Worm (Caenorhabditis elegans) whole organism, midembryonic: ENCODE data around the gene nhr-38.
"Not testable (repeated sequence)": the region's sequence is repeated elsewhere in the genome, so short reads cannot be mapped to it uniquely, and the experiment has no call there.

Source experiments
- T22C8.4 ChIP-seq: fragments of 200-800 bp; sonication (Bioruptor generic); IDR thresholded peaks from 2 replicates; pipeline ENCODE4 v1.3.6; 2022; ENCODE audit warnings: missing genetic modification characterization, missing compliant biosample characterization
- cog-1 ChIP-seq: sonication (generic microtip); optimal IDR thresholded peaks from 2 replicates; lab custom pipeline; 2016; ENCODE audit warnings: missing genetic modification characterization, missing compliant biosample characterization
- flt-1 ChIP-seq: fragments of 200-800 bp; sonication (Bioruptor generic); IDR thresholded peaks from 2 replicates; pipeline ENCODE4 v1.3.6; 2022; ENCODE audit warnings: missing genetic modification characterization, missing compliant biosample characterization
- klf-2 ChIP-seq: fragments of 200-800 bp; sonication (Bioruptor generic); conservative IDR thresholded peaks from 2 replicates; pipeline ENCODE4 v1.3.6; 2022; ENCODE audit warnings: missing genetic modification reagents, missing genetic modification characterization, missing compliant biosample characterization
- med-1 ChIP-seq: sonication (generic microtip); optimal IDR thresholded peaks from 2 replicates; lab custom pipeline; 2017; ENCODE audit warnings: missing genetic modification characterization, mild to moderate bottlenecking, missing compliant biosample characterization, antibody characterized with exemption, missing genetic modification reagents; ENCODE audit not compliant: insufficient read depth
- ref-1 ChIP-seq: fragments of 200-800 bp; sonication (Bioruptor generic); conservative IDR thresholded peaks from 2 replicates; pipeline ENCODE4 v1.3.6; 2022; ENCODE audit warnings: missing genetic modification reagents, missing genetic modification characterization, missing compliant biosample characterization
- tab-1 ChIP-seq: fragments of 200-800 bp; sonication (Bioruptor generic); IDR thresholded peaks from 2 replicates; pipeline ENCODE4 v1.3.6; 2022; ENCODE audit warnings: missing genetic modification characterization, missing compliant biosample characterization
- ztf-23 ChIP-seq: fragments of 200-800 bp; sonication (Bioruptor generic); IDR thresholded peaks from 2 replicates; pipeline ENCODE4 v1.3.6; 2022; ENCODE audit warnings: missing genetic modification reagents, missing genetic modification characterization, missing compliant biosample characterization
- ztf-29 ChIP-seq: fragments of 200-800 bp; sonication (Bioruptor generic); IDR thresholded peaks from 2 replicates; pipeline ENCODE4 v1.3.6; 2022; ENCODE audit warnings: missing genetic modification reagents, missing genetic modification characterization, missing compliant biosample characterization

Gene nhr-38

DNA sequence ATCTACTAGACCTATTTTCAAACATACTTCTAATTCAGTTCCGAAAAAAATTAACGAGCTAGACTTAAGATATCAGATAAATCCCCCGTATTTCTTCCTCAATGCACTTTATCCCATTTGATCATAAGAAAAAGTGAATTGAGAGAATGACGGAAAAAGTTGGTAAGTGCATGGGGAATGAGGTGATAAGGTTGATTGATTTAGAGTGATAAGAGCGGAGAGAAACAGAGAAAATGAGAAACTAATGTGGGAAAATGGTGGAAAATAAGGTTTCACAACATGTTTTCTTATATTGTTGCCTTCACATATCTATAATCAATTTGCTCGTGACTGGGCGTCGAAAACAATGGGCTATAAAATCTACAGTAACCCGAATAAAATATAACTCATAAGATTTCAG is 25.8 kb downstream of the nhr-38 start:
- TF ChIP-seq klf-2 = no peak
- no peak for TF ChIP-seq T22C8.4 (GFP tag; lab: Robert Waterston, UW)
- no peak for TF ChIP-seq ztf-23 (GFP tag; lab: Robert Waterston, UW)
- no peak for TF ChIP-seq tab-1 (GFP tag; lab: Robert Waterston, UW)
- TF ChIP-seq flt-1 (GFP tag; lab: Robert Waterston, UW) = no peak
- TF ChIP-seq ztf-29 (GFP tag; lab: Robert Waterston, UW) = no peak
- no peak for TF ChIP-seq ref-1
- no peak for TF ChIP-seq med-1 (GFP tag; lab: Kevin White, UChicago)
- no peak for TF ChIP-seq cog-1 (tag; lab: Kevin White, UChicago)

DNA sequence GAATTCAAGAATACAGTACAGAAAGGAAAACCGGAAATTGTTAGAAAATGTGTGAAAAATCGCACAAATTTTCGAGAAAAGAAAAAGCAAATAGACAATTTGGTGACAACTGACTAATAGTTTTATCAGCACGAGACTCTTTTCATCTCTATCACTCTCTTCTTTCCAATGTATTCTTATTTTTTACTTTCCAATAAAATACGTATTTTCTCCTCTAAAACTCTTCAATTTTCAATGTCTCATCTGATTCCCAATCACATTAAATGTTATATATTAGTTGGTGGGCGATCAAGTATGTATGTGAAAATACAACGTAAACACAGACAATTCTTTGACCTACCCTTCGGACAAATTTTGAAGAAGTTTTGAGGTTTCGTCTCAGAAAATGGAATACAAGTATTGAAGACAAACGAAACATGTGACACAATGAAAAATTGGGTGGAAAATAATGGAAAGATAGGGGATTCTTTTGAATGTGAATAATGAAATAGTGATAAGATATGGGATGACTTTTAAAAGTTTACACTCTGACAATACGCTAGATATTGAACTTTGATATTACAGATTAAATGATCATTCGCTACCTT is 27.3 kb downstream of the nhr-38 start, which contains the start of gene cka-1:
Gene cka-1, minus strand, starts transcription at position 418 of the 587 bp plus-strand sequence.
- no peak for TF ChIP-seq ref-1
- no peak for TF ChIP-seq ztf-29 (GFP tag; lab: Robert Waterston, UW)
- no peak for TF ChIP-seq flt-1 (GFP tag; lab: Robert Waterston, UW)
- TF ChIP-seq T22C8.4 (GFP tag; lab: Robert Waterston, UW) = no peak
- TF ChIP-seq klf-2 = no peak
- TF ChIP-seq cog-1 (tag; lab: Kevin White, UChicago) = no peak
- no peak for TF ChIP-seq med-1 (GFP tag; lab: Kevin White, UChicago)
- TF ChIP-seq ztf-23 (GFP tag; lab: Robert Waterston, UW) = no peak
- no peak for TF ChIP-seq tab-1 (GFP tag; lab: Robert Waterston, UW)

DNA sequence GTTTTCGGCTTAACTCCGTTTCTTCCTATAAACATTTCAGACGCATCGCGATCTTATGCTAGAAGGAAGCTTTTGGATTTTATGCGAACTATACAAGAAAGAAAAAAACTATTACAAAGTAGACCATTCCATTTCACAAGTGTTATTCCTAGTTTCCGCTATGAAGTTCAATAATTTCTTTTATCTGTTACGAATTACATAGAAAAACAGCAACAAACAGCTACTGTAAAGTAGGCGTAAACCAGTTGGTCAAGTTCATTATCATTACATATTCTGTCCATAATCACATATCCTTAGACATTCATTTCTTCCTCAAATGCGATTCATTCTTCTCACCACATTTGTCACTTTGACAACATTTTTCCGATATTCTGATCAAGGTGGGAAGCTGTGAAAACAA is 28.2 kb downstream of the nhr-38 start, which contains the start of gene C28D4.10:
Gene C28D4.10, plus strand, starts transcription at position 301 of the 400 bp plus-strand sequence.
- TF ChIP-seq klf-2 = no peak
- TF ChIP-seq ztf-29 (GFP tag; lab: Robert Waterston, UW) = no peak
- TF ChIP-seq ztf-23 (GFP tag; lab: Robert Waterston, UW) = no peak
- TF ChIP-seq med-1 (GFP tag; lab: Kevin White, UChicago) = no peak
- no peak for TF ChIP-seq cog-1 (tag; lab: Kevin White, UChicago)

DNA sequence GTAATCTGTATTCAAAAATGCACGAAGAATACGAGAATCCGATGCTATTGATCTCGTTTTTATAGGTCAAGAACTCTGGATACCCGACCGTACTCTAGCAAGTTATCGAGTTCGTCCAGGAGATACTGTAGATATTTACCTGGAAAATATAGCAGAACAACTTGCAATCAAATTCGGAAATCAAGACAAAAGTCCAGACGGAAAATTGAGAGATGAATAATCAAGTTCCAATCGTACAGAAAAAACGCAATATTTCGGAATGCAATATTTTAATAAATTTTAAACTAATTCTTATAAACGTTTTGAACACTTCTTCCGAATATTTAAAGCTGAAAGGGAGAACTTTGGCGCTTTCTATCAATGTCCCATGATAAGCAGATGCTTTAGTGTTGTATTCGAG is 29.0 kb downstream of the nhr-38 start:
- TF ChIP-seq ref-1 = no peak

DNA sequence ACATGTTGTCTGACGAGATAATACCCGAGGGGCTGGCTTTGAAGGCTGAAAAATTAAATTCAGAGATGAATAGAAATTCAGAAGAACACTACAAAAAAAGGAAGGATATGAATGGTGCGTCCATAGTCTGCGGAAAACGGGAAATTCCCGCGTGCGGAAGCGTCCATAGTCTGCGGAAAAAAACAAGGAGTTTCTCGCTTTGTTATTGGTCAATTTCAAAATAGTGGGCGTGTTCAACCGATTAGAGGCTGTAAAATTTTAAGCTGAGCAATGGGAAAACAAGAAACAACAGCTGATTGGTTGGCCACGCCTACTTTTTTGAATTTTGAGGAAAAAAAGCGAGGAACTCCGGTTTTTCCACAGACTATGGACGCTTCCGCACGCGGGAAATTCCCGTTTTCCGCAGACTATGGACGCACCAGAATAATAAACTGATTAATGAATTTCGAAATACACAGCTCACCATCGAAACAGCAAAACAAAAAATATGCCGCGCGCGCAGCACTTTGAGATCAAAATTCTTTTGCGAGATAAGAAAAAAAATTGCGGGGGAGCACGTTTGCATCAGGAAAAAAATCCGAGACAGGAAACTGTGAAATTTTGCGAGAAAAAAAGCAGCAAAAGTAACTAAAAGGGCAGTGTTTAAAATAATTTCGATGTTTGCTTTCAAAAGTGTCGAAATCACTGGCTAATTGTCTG is 31.0 kb downstream of the nhr-38 start, which contains the start of gene gln-6:
Gene gln-6, minus strand, starts transcription at position 51 of the 699 bp plus-strand sequence.
- TF ChIP-seq ztf-29 (GFP tag; lab: Robert Waterston, UW); klf-2; tab-1 (GFP tag; lab: Robert Waterston, UW): not testable (repeated sequence)

DNA sequence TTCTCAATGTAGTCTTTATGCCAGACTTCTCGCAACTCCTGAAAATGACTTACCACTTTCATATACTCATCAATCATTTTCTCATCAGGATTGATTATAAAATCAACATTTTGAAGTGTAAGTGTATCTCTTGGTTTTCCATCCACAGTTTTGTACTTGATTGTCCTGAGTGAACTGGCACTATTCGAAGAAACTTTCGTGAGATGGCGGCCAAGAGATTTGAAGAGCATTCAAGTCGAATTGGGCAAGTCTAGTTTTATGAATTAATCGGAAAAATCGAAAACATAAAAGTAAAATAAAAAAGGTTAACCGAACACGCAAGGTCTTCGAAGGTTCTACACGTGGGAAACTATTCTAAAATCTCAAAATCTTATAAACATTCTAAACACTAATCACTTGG is 32.9 kb downstream of the nhr-38 start, which contains the start of gene C28D4.7:
Gene C28D4.7, minus strand, starts transcription at position 265 of the 400 bp plus-strand sequence.
- TF ChIP-seq med-1 (GFP tag; lab: Kevin White, UChicago) (no peak), cog-1 (tag; lab: Kevin White, UChicago) (no peak), T22C8.4 (GFP tag; lab: Robert Waterston, UW) (no peak), ref-1 (no peak), ztf-29 (GFP tag; lab: Robert Waterston, UW) (no peak), klf-2 (no peak), flt-1 (GFP tag; lab: Robert Waterston, UW) (no peak), tab-1 (GFP tag; lab: Robert Waterston, UW) (no peak), ztf-23 (GFP tag; lab: Robert Waterston, UW) (no peak)

DNA sequence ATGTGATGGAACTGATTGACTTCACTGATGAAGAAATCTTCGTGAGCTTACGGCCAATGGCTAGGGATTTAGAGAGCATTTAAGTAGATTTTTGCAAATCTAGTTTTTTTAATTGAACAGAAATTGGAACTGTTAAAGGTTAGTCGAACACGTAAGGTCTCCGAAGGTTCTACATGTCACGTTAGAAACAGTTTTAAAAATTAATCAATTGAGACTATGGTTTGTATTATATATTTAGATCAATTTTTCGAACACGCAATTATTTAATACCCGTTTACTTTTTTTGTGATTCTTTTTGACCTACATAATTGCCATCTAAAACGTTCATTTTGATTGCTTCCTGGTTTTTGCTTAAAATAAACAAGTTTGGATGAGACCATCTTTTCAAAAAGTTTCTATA is 34.9 kb downstream of the nhr-38 start, which contains the start of gene C28D4.4:
Gene C28D4.4, minus strand, starts transcription at position 101 of the 400 bp plus-strand sequence.
- TF ChIP-seq flt-1 (GFP tag; lab: Robert Waterston, UW) = no peak

DNA sequence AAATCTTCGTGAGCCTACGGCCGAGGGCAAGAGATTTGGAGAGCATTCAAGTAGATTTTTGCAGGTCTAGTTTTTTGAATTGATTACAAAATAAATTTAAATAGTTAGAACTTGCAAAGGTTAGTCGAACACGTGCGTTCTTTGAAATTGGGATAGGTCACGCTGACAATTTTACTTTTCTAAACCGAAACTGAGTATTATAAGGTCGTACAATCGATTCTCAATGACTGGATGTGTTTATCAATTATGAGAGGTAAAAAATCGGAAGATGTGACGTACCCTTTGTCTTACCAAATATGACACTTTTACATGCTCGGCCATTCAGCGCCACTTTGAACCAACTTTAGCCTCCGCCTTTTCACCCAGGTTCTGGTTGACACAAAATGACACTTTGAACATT is 36.8 kb downstream of the nhr-38 start, which contains the start of gene C28D4.5:
Gene C28D4.5, minus strand, starts transcription at position 101 of the 400 bp plus-strand sequence.
- TF ChIP-seq med-1 (GFP tag; lab: Kevin White, UChicago) (no peak), cog-1 (tag; lab: Kevin White, UChicago) (no peak), tab-1 (GFP tag; lab: Robert Waterston, UW) (no peak), ref-1 (no peak), klf-2 (no peak), flt-1 (GFP tag; lab: Robert Waterston, UW) (no peak), ztf-29 (GFP tag; lab: Robert Waterston, UW) (no peak), T22C8.4 (GFP tag; lab: Robert Waterston, UW) (no peak), ztf-23 (GFP tag; lab: Robert Waterston, UW) (no peak)

DNA sequence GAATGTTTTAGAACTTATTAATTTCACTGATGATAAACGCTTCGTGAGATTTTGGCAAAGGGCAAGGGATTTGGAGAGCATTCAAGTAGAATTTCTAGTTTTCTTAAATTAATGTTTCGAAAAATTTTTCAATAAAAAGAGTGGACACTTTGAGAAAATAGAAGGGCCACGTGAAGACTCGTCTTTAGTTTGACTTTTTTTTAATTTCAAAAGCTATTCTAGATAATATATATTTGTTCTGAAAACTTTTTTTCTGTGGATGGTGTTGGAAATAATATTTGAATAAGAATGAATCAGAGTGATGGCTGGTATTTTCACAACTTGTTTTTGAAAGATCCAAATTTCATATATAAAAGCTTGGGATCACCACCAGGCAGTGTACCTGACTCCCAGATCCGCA is 38.4 kb downstream of the nhr-38 start, which contains the start of gene C28D4.8:
Gene C28D4.8, minus strand, starts transcription at position 101 of the 400 bp plus-strand sequence.
- no peak for TF ChIP-seq T22C8.4 (GFP tag; lab: Robert Waterston, UW)
- no peak for TF ChIP-seq flt-1 (GFP tag; lab: Robert Waterston, UW)
- no peak for TF ChIP-seq tab-1 (GFP tag; lab: Robert Waterston, UW)
- TF ChIP-seq ztf-23 (GFP tag; lab: Robert Waterston, UW) = no peak
- no peak for TF ChIP-seq ref-1
- TF ChIP-seq cog-1 (tag; lab: Kevin White, UChicago) = no peak
- no peak for TF ChIP-seq med-1 (GFP tag; lab: Kevin White, UChicago)
- TF ChIP-seq klf-2 = no peak
- TF ChIP-seq ztf-29 (GFP tag; lab: Robert Waterston, UW) = no peak

DNA sequence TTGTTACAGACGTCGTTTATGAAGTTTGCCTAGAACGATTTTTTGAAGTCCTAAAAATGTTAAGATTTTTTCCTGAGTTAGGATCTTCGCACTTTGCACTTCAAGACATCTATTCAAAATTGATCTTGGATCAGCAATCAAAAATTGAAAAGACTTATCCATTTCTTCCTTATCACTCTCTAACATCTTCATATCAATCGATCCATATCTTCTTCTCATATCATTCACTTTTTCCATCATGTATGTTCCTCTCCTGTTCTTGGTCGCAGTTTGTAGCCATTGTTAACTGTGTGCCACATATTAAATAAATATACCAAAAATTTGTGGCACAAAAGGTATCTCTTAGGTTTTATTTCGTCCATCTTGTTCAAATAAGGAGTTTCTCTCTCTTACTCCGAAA is 45.7 kb downstream of the nhr-38 start:
- TF ChIP-seq cog-1 (tag; lab: Kevin White, UChicago) (no peak), ztf-29 (GFP tag; lab: Robert Waterston, UW) (no peak), med-1 (GFP tag; lab: Kevin White, UChicago) (no peak)
